Worm (Caenorhabditis elegans) whole organism, late embryonic: ENCODE measurements around the gene nfki-1.
A peak's percentile ranks its signal among the peaks of the same experiment; 100 is the strongest.

ENCODE experiments used
- C08G9.2 ChIP-seq: sonication (generic microtip); optimal IDR thresholded peaks from 2 replicates; lab custom pipeline; 2016; ENCODE audit warnings: mild to moderate bottlenecking, missing genetic modification characterization, moderate library complexity, missing compliant biosample characterization
- K09A11.1 ChIP-seq: sonication (generic microtip); optimal IDR thresholded peaks from 2 replicates; lab custom pipeline; 2017; ENCODE audit warnings: antibody characterized with exemption, mild to moderate bottlenecking, missing genetic modification characterization, missing compliant biosample characterization; ENCODE audit not compliant: insufficient read depth
- T23F11.4 ChIP-seq: fragments of 200-800 bp; sonication (Bioruptor generic); optimal IDR thresholded peaks from 2 replicates; lab custom pipeline; 2018; ENCODE audit warnings: mild to moderate bottlenecking, missing genetic modification characterization, missing compliant biosample characterization
- Y22D7AL.16 ChIP-seq: sonication (generic microtip); optimal IDR thresholded peaks from 2 replicates; lab custom pipeline; 2016; ENCODE audit warnings: missing genetic modification characterization, missing compliant biosample characterization
- ahr-1 ChIP-seq: sonication (generic microtip); optimal IDR thresholded peaks from 2 replicates; lab custom pipeline; 2016; ENCODE audit warnings: missing genetic modification characterization, missing compliant biosample characterization
- ama-1 ChIP-seq: fragments of 150-350 bp; optimal IDR thresholded peaks from 2 replicates; lab custom pipeline; 2014
- ceh-18 ChIP-seq: sonication (generic microtip); optimal IDR thresholded peaks from 2 replicates; lab custom pipeline; 2016; ENCODE audit warnings: missing genetic modification characterization, missing compliant biosample characterization
- ceh-19 ChIP-seq: fragments of 200-800 bp; sonication (Bioruptor generic); optimal IDR thresholded peaks from 2 replicates; lab custom pipeline; 2018; ENCODE audit warnings: mild to moderate bottlenecking, missing genetic modification characterization, missing compliant biosample characterization
- ceh-2 ChIP-seq: sonication (generic microtip); optimal IDR thresholded peaks from 2 replicates; lab custom pipeline; 2016; ENCODE audit warnings: missing genotype, missing genetic modification characterization, missing compliant biosample characterization
- ceh-22 ChIP-seq: sonication (generic microtip); optimal IDR thresholded peaks from 2 replicates; lab custom pipeline; 2017; ENCODE audit warnings: missing biosample characterization, missing genetic modification characterization
- ceh-31 ChIP-seq: sonication (generic microtip); optimal IDR thresholded peaks from 2 replicates; lab custom pipeline; 2016; ENCODE audit warnings: missing genetic modification characterization, missing compliant biosample characterization
- ceh-6 ChIP-seq: fragments of 200-800 bp; sonication (Bioruptor generic); optimal IDR thresholded peaks from 2 replicates; lab custom pipeline; 2018; ENCODE audit warnings: mild to moderate bottlenecking, missing genetic modification characterization, missing compliant biosample characterization
- che-1 ChIP-seq: sonication (generic microtip); optimal IDR thresholded peaks from 2 replicates; lab custom pipeline; 2016; ENCODE audit warnings: mild to moderate bottlenecking, missing genetic modification characterization, missing compliant biosample characterization
- elt-2 ChIP-seq: sonication (generic microtip); optimal IDR thresholded peaks from 2 replicates; lab custom pipeline; 2016; ENCODE audit warnings: missing genetic modification reagents, missing genetic modification characterization, missing compliant biosample characterization
- elt-4 ChIP-seq: sonication (generic microtip); optimal IDR thresholded peaks from 2 replicates; lab custom pipeline; 2016; ENCODE audit warnings: missing genetic modification characterization, missing compliant biosample characterization
- eyg-1 ChIP-seq: sonication (generic microtip); optimal IDR thresholded peaks from 2 replicates; lab custom pipeline; 2016; ENCODE audit warnings: missing genotype, missing genetic modification characterization, missing compliant biosample characterization
- fax-1 ChIP-seq: sonication (generic microtip); optimal IDR thresholded peaks from 2 replicates; lab custom pipeline; 2016; ENCODE audit warnings: missing genotype, missing genetic modification characterization, missing compliant biosample characterization
- fkh-10 ChIP-seq: fragments of 150-350 bp; optimal IDR thresholded peaks from 2 replicates; lab custom pipeline; 2014; ENCODE audit warnings: missing biosample characterization, missing genetic modification reagents, missing genetic modification characterization
- fkh-6 ChIP-seq: sonication (generic microtip); optimal IDR thresholded peaks from 2 replicates; lab custom pipeline; 2016; ENCODE audit warnings: missing genetic modification characterization, missing compliant biosample characterization
- gmeb-2 ChIP-seq: sonication (generic microtip); optimal IDR thresholded peaks from 2 replicates; lab custom pipeline; 2016; ENCODE audit warnings: missing genetic modification characterization, inconsistent platforms, missing compliant biosample characterization
- hlh-13 ChIP-seq: fragments of 200-800 bp; sonication (Bioruptor generic); optimal IDR thresholded peaks from 2 replicates; lab custom pipeline; 2018; ENCODE audit warnings: mild to moderate bottlenecking, missing genetic modification characterization, missing compliant biosample characterization
- hlh-6 ChIP-seq: sonication (generic microtip); optimal IDR thresholded peaks from 2 replicates; lab custom pipeline; 2016; ENCODE audit warnings: missing genotype, missing genetic modification characterization, missing compliant biosample characterization
- hlh-8 ChIP-seq: sonication (generic microtip); optimal IDR thresholded peaks from 2 replicates; lab custom pipeline; 2016; ENCODE audit warnings: missing genotype, missing genetic modification characterization, missing compliant biosample characterization
- lim-6 ChIP-seq: sonication (generic microtip); optimal IDR thresholded peaks from 2 replicates; lab custom pipeline; 2016; ENCODE audit warnings: missing genetic modification characterization, missing compliant biosample characterization
- lin-11 ChIP-seq: fragments of 200-800 bp; sonication (Bioruptor generic); optimal IDR thresholded peaks from 2 replicates; lab custom pipeline; 2018; ENCODE audit warnings: mild to moderate bottlenecking, missing genetic modification characterization, missing compliant biosample characterization
- madf-2 ChIP-seq: sonication (generic microtip); optimal IDR thresholded peaks from 2 replicates; lab custom pipeline; 2017; ENCODE audit warnings: missing genetic modification characterization, missing compliant biosample characterization
- nhr-11 ChIP-seq: fragments of 150-350 bp; optimal IDR thresholded peaks from 2 replicates; lab custom pipeline; 2014; ENCODE audit warnings: missing biosample characterization, missing genetic modification characterization
- nhr-232 ChIP-seq: sonication (generic microtip); optimal IDR thresholded peaks from 2 replicates; lab custom pipeline; 2016; ENCODE audit warnings: missing genetic modification characterization, missing compliant biosample characterization
- npax-4 ChIP-seq: sonication (generic microtip); optimal IDR thresholded peaks from 2 replicates; lab custom pipeline; 2016; ENCODE audit warnings: missing genetic modification characterization, missing compliant biosample characterization
- odd-2 ChIP-seq: sonication (generic microtip); optimal IDR thresholded peaks from 2 replicates; lab custom pipeline; 2017; ENCODE audit warnings: antibody characterized with exemption, mild to moderate bottlenecking, missing genetic modification characterization, missing compliant biosample characterization
- pax-1 ChIP-seq: fragments of 150-350 bp; optimal IDR thresholded peaks from 2 replicates; lab custom pipeline; 2014; ENCODE audit warnings: missing biosample characterization, missing genetic modification characterization
- pha-2 ChIP-seq: sonication (generic microtip); optimal IDR thresholded peaks from 2 replicates; lab custom pipeline; 2017; ENCODE audit warnings: mild to moderate bottlenecking, missing genetic modification characterization, missing compliant biosample characterization
- pqm-1 ChIP-seq: sonication (generic microtip); optimal IDR thresholded peaks from 2 replicates; lab custom pipeline; 2016; ENCODE audit warnings: missing genetic modification characterization, missing compliant biosample characterization
- sdc-2 ChIP-seq: sonication (generic microtip); optimal IDR thresholded peaks from 2 replicates; lab custom pipeline; 2016; ENCODE audit warnings: missing genotype, missing genetic modification characterization, missing compliant biosample characterization
- sox-2 ChIP-seq: fragments of 200-800 bp; sonication (Bioruptor generic); IDR thresholded peaks from 2 replicates; pipeline ENCODE4 v1.3.6; 2022; ENCODE audit warnings: missing genetic modification reagents, missing genetic modification characterization, missing compliant biosample characterization
- sox-4 ChIP-seq: sonication (generic microtip); optimal IDR thresholded peaks from 2 replicates; lab custom pipeline; 2017; ENCODE audit warnings: mild to moderate bottlenecking, missing genetic modification characterization, inconsistent platforms, missing compliant biosample characterization
- tbx-2 ChIP-seq: sonication (generic microtip); optimal IDR thresholded peaks from 2 replicates; lab custom pipeline; 2016; ENCODE audit warnings: missing genetic modification characterization, missing compliant biosample characterization
- unc-3 ChIP-seq, 2 experiments: fragments of 200-800 bp in 1 of 2; sonication (Bioruptor generic) in 1 of 2; sonication (generic microtip) in 1 of 2; conservative IDR thresholded peaks in 1 of 2; optimal IDR thresholded peaks in 1 of 2; 2 replicates each; pipeline versions ENCODE4 v1.3.6 to Lab custom; 2016 to 2022; ENCODE audit warnings: missing compliant biosample characterization in 2 of 2, missing genetic modification characterization in 2 of 2, missing genetic modification reagents in 1 of 2
- unc-55 ChIP-seq: sonication (generic microtip); optimal IDR thresholded peaks from 2 replicates; lab custom pipeline; 2017; ENCODE audit warnings: missing biosample characterization, missing genetic modification reagents, missing genetic modification characterization

nfki-1 gene

ce11 chrX:15330664-15331063 lies 24.4 kb upstream of the nfki-1 start, which contains the start of gene Y15E3A.4:
Gene Y15E3A.4 (plus strand): TSS chrX:15330964.
- TF ChIP-seq ceh-22 (tag; lab: Kevin White, UChicago) (no peak), hlh-8 (tag; lab: Kevin White, UChicago) (no peak), ceh-18 (tag; lab: Kevin White, UChicago) (no peak), C08G9.2 (no peak), npax-4 (no peak), ceh-31 (tag; lab: Kevin White, UChicago) (no peak), elt-2 (tag; lab: Kevin White, UChicago) (no peak), sox-4 (no peak), nhr-232 (tag; lab: Kevin White, UChicago) (no peak), ceh-6 (GFP tag; lab: Kevin White, UChicago) (no peak), hlh-13 (GFP tag; lab: Kevin White, UChicago) (no peak), ama-1 (lab: Kevin White, UChicago) (no peak), unc-55 (GFP tag; lab: Kevin White, UChicago) (no peak), hlh-6 (tag; lab: Kevin White, UChicago) (no peak), nhr-11 (tag; lab: Kevin White, UChicago) (no peak), pha-2 (tag; lab: Kevin White, UChicago) (no peak), T23F11.4 (no peak), tbx-2 (tag; lab: Kevin White, UChicago) (no peak)

DNA sequence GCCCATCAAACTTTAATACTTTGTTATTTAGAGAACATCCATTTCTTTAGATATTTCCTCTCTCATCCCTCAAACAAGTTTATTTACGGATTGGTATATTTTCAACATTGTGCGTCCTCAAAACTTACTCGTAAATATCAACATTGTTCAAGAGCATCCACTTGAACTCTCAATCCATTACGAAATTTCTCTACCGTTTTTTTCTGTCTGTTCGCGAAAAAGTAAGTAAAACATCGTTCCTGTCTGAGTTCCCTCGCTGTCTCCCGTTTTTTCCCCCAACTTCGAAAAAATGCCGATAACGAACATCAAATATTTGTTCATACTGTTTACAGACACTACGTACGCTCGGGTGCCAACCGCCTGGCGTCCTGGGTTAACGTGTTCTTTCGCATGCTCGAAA lies 20.1 kb upstream of the nfki-1 start:
- TF ChIP-seq lim-6 (tag; lab: Kevin White, UChicago) (no peak), ceh-18 (tag; lab: Kevin White, UChicago) (peak; percentile 15)

ce11 chrX:15335636-15336035 lies 19.4 kb upstream of the nfki-1 start:
- TF ChIP-seq lin-11 (tag; lab: Kevin White, UChicago) (no peak), ama-1 (lab: Kevin White, UChicago) (no peak), nhr-232 (tag; lab: Kevin White, UChicago) (no peak), unc-3 (GFP tag; conservative IDR thresholded peaks at IDR 0.05; lab: Robert Waterston, UW) (no peak), unc-3 (tag; optimal IDR thresholded peaks at IDR 0.05; lab: Kevin White, UChicago) (no peak), sdc-2 (tag; lab: Kevin White, UChicago) (no peak), che-1 (no peak), T23F11.4 (no peak), sox-2 (GFP tag; lab: Robert Waterston, UW) (no peak), ceh-31 (tag; lab: Kevin White, UChicago) (no peak), ceh-2 (tag; lab: Kevin White, UChicago) (no peak), hlh-6 (tag; lab: Kevin White, UChicago) (no peak), ahr-1 (tag; lab: Kevin White, UChicago) (no peak), eyg-1 (no peak), fkh-10 (GFP tag; lab: Kevin White, UChicago) (no peak), gmeb-2 (tag; lab: Kevin White, UChicago) (no peak)
- TF ChIP-seq, all 69 proteins: peak for 0

- no peak for TF ChIP-seq pqm-1 (tag; lab: Kevin White, UChicago)
- TF ChIP-seq T23F11.4: no peak
- no peak for TF ChIP-seq unc-3 (GFP tag; conservative IDR thresholded peaks at IDR 0.05; lab: Robert Waterston, UW)
- TF ChIP-seq unc-3 (tag; optimal IDR thresholded peaks at IDR 0.05; lab: Kevin White, UChicago): no peak
- no peak for TF ChIP-seq K09A11.1 (tag; lab: Kevin White, UChicago)
- no peak for TF ChIP-seq madf-2 (tag; lab: Kevin White, UChicago)
- TF ChIP-seq Y22D7AL.16 (tag; lab: Kevin White, UChicago): no peak
- no peak for TF ChIP-seq che-1
- TF ChIP-seq pax-1 (tag; lab: Kevin White, UChicago): no peak
- TF ChIP-seq fax-1 (tag; lab: Kevin White, UChicago): no peak
- no peak for TF ChIP-seq lin-11 (tag; lab: Kevin White, UChicago)
- no peak for TF ChIP-seq hlh-8 (tag; lab: Kevin White, UChicago)
- no peak for TF ChIP-seq C08G9.2
- no peak for TF ChIP-seq unc-55 (GFP tag; lab: Kevin White, UChicago)
- TF ChIP-seq elt-4 (tag; lab: Kevin White, UChicago): no peak
- TF ChIP-seq ceh-19 (GFP tag; lab: Kevin White, UChicago): no peak
- TF ChIP-seq odd-2: no peak
- no peak for TF ChIP-seq fkh-6 (tag; lab: Kevin White, UChicago)
Measured at ce11 chrX:15336392-15336791, 18.6 kb upstream of the nfki-1 start.
